Fruit fly (Drosophila melanogaster): ENCODE data around the gene Fadd.

The Fadd gene

DNA sequence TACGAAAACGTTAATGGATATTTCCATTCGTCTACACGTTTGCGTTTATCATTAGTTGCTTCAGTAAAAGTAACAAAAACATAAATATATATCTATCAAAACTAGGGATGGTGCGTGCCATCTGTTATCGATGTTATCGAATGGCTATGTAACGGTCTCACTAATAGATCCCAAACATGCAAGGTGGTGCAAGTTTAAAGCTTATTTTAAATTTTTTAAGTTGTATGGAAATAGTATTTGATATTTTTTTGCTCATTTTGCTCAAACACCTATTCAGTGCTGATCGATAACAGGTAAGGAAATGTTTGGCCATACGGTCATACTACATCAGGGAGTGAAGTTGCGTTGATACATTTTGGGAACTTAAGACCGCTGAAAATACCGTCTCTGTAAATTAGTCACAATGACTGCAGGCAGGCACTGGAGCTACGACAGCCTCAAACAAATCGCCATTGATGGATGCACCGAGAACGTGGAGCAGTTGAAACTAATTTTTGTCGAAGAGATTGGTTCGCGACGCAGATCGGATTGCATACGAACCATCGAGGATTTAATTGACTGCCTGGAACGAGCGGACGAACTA, at the start of gene Fadd, which contains the start of the genes CG45099, CG6015 and pit (continued):
- TF ChIP-seq CG17802 (tag; optimal IDR thresholded peaks at IDR 0.05): no peak
- no peak for TF ChIP-seq disco-r (GFP tag; optimal IDR thresholded peaks at IDR 0.05)
- TF ChIP-seq zen (tag; optimal IDR thresholded peaks at IDR 0.05): peak; percentile 30
- no peak for TF ChIP-seq CG4404 (GFP tag; IDR thresholded peaks at IDR 0.05)
- TF ChIP-seq CG3726 (GFP tag; IDR thresholded peaks at IDR 0.05): no peak
- TF ChIP-seq Chrac-16 (GFP tag; optimal IDR thresholded peaks at IDR 0.05): no peak
- no peak for TF ChIP-seq CG11456 (GFP tag; IDR thresholded peaks at IDR 0.05)
- no peak for TF ChIP-seq CrebB (tag; optimal IDR thresholded peaks at IDR 0.05)
- TF ChIP-seq CG14441 (GFP tag; IDR thresholded peaks at IDR 0.05): no peak
- no peak for TF ChIP-seq usp (GFP tag; optimal IDR thresholded peaks at IDR 0.05)
- no peak for TF ChIP-seq dimm (GFP tag; IDR thresholded peaks at IDR 0.05)
- no peak for TF ChIP-seq CG3281 (GFP tag; optimal IDR thresholded peaks at IDR 0.05)
- TF ChIP-seq CG9817 (tag; optimal IDR thresholded peaks at IDR 0.05): no peak
- TF ChIP-seq chn (GFP tag; optimal IDR thresholded peaks at IDR 0.05): no peak
- no peak for TF ChIP-seq CG6813 (GFP tag; optimal IDR thresholded peaks at IDR 0.05)
- no peak for TF ChIP-seq gt (GFP tag; IDR thresholded peaks at IDR 0.05)
- peak; percentile 9; the same call in 1 of the 2 replicates for TF ChIP-seq CG9932 (GFP tag; IDR thresholded peaks at IDR 0.05)
- no peak for TF ChIP-seq CG10321 (GFP tag; IDR thresholded peaks at IDR 0.05)
- no peak for TF ChIP-seq wor (GFP tag; IDR thresholded peaks at IDR 0.05)
- TF ChIP-seq CG4707 (GFP tag; optimal IDR thresholded peaks at IDR 0.05): no peak
- no peak for TF ChIP-seq CG6254 (GFP tag; optimal IDR thresholded peaks at IDR 0.05)
- no peak for TF ChIP-seq Rx (GFP tag; IDR thresholded peaks at IDR 0.05)
- TF ChIP-seq Xrp1 (GFP tag; IDR thresholded peaks at IDR 0.05): no peak
- no peak for TF ChIP-seq CG1602 (GFP tag; optimal IDR thresholded peaks at IDR 0.05)
- no peak for TF ChIP-seq CG12236 (GFP tag; optimal IDR thresholded peaks at IDR 0.05)
- TF ChIP-seq Fer2 (tag; optimal IDR thresholded peaks at IDR 0.05): no peak
- peak; percentile 53 for TF ChIP-seq nmo (GFP tag; optimal IDR thresholded peaks at IDR 0.05)
- TF ChIP-seq Ssrp (tag; optimal IDR thresholded peaks at IDR 0.05): no peak
- no peak for TF ChIP-seq CG33557 (GFP tag; optimal IDR thresholded peaks at IDR 0.05)
- TF ChIP-seq ham (GFP tag; IDR thresholded peaks at IDR 0.05): no peak
- peak; percentile 60 for TF ChIP-seq Bgb (GFP tag; IDR thresholded peaks at IDR 0.05; ENCODE audit: partially characterized antibody)
- no peak for TF ChIP-seq chm (GFP tag; IDR thresholded peaks at IDR 0.05)
- TF ChIP-seq ssp (GFP tag; IDR thresholded peaks at IDR 0.05): no peak
- TF ChIP-seq HHEX (GFP tag; optimal IDR thresholded peaks at IDR 0.05): no peak
- no peak for TF ChIP-seq Lpt (GFP tag; optimal IDR thresholded peaks at IDR 0.05)
- no peak for TF ChIP-seq CG34422 (GFP tag; IDR thresholded peaks at IDR 0.05)
- peak; percentile 50 for TF ChIP-seq nerfin-2 (GFP tag; IDR thresholded peaks at IDR 0.05; ENCODE audit: partially characterized antibody)
- TF ChIP-seq CG17328 (GFP tag; IDR thresholded peaks at IDR 0.05): no peak
- TF ChIP-seq Mes4 (GFP tag; optimal IDR thresholded peaks at IDR 0.05): no peak
- TF ChIP-seq D19B (GFP tag; optimal IDR thresholded peaks at IDR 0.05): no peak
- TF ChIP-seq Fer3 (tag; optimal IDR thresholded peaks at IDR 0.05): no peak
- TF ChIP-seq CG15269 (tag; optimal IDR thresholded peaks at IDR 0.05): no peak
- peak; percentile 9 for TF ChIP-seq D (optimal IDR thresholded peaks at IDR 0.05)
- no peak for TF ChIP-seq D (GFP tag; optimal IDR thresholded peaks at IDR 0.05)
- no peak for TF ChIP-seq hb (GFP tag; IDR thresholded peaks at IDR 0.05; ENCODE audit: partially characterized antibody)
- no peak for TF ChIP-seq esg (GFP tag; conservative IDR thresholded peaks at IDR 0.05)
- TF ChIP-seq wdn (GFP tag; IDR thresholded peaks at IDR 0.05): no peak
- peak; percentile 36; the same call in 1 of the 2 replicates for TF ChIP-seq inv (GFP tag; IDR thresholded peaks at IDR 0.05; ENCODE audit: partially characterized antibody)
- no peak for TF ChIP-seq CG15073 (GFP tag; optimal IDR thresholded peaks at IDR 0.05)
- no peak for TF ChIP-seq psq (GFP tag; optimal IDR thresholded peaks at IDR 0.05)
- TF ChIP-seq rib (GFP tag; IDR thresholded peaks at IDR 0.05): no peak
- TF ChIP-seq Hand (GFP tag; optimal IDR thresholded peaks at IDR 0.05): no peak

All from whole organism, embryonic.